Worm (Caenorhabditis elegans): ENCODE measurements around the gene F28G4.4.

DNA sequence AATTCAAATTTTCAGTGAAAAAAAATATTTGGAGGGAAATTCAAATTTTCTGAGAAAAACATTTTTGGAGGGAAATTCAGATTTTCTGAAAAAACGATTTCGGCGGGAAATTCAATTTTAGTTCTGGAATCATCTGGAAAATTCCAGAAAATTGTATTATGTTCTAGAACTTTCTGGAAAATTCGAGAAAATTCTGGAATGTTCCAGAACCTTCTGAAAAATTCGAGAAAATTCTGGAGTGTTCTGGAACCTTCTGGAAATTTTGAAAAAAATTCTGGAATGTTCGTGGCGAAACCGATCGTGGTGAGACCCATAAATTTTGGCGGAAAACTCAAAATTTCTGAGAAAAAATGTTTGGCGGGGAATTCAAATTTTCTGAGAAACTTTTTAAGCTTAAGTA is 36.5 kb upstream of the F28G4.4 start:
- TF ChIP-seq him-1 (tag; optimal IDR thresholded peaks at IDR 0.05) (no peak), dao-5 (tag; optimal IDR thresholded peaks at IDR 0.05) (no peak)

Measured in whole organism, L4/young adult.